Fruit fly (Drosophila melanogaster) whole organism, pupa: Measurements from ENCODE around the gene CG33272.

Source experiments
- CG10348 ChIP-seq: fragments of 200-800 bp; sonication (Bioruptor generic); IDR thresholded peaks from 2 replicates; pipeline ENCODE4 v1.3.6; 2022; ENCODE audit warnings: missing biosample characterization, missing genetic modification characterization
- CG12605 ChIP-seq: fragments of 200-800 bp; sonication (Bioruptor generic); IDR thresholded peaks from 2 replicates; pipeline ENCODE4 v1.3.6; 2022; ENCODE audit warnings: missing biosample characterization, missing genetic modification characterization
- CG13204 ChIP-seq: fragments of 200-800 bp; sonication (Bioruptor generic); optimal IDR thresholded peaks from 2 replicates; lab custom pipeline; 2018; ENCODE audit warnings: missing biosample characterization, mild to moderate bottlenecking, missing genetic modification characterization, moderate library complexity
- CG14655 ChIP-seq: fragments of 200-800 bp; sonication (Bioruptor generic); optimal IDR thresholded peaks from 3 replicates; lab custom pipeline; 2017; ENCODE audit warnings: mild to moderate bottlenecking, missing biosample characterization, missing genetic modification reagents, missing genetic modification characterization
- CG15710 ChIP-seq: fragments of 200-800 bp; sonication (Bioruptor generic); optimal IDR thresholded peaks from 2 replicates; lab custom pipeline; 2018; ENCODE audit warnings: missing biosample characterization, mild to moderate bottlenecking, missing genetic modification characterization, moderate library complexity
- CG17806 ChIP-seq: fragments of 200-800 bp; sonication (Bioruptor generic); optimal IDR thresholded peaks from 2 replicates; lab custom pipeline; 2018; ENCODE audit warnings: missing biosample characterization, mild to moderate bottlenecking, missing genetic modification characterization, moderate library complexity
- CG32121 ChIP-seq: fragments of 200-800 bp; sonication (Bioruptor generic); IDR thresholded peaks from 2 replicates; pipeline ENCODE4 v1.3.6; 2022; ENCODE audit warnings: missing biosample characterization, missing genetic modification characterization
- CG34367 ChIP-seq: fragments of 200-800 bp; sonication (Bioruptor generic); optimal IDR thresholded peaks from 2 replicates; lab custom pipeline; 2018; ENCODE audit warnings: missing biosample characterization, mild to moderate bottlenecking, missing genetic modification characterization
- CG4496 ChIP-seq: fragments of 200-800 bp; sonication (Bioruptor generic); IDR thresholded peaks from 3 replicates; pipeline ENCODE4 v1.3.6; 2022; ENCODE audit warnings: missing biosample characterization, missing genetic modification characterization
- CG8159 ChIP-seq: fragments of 200-800 bp; sonication (Bioruptor generic); optimal IDR thresholded peaks from 3 replicates; lab custom pipeline; 2018; ENCODE audit warnings: missing biosample characterization, mild to moderate bottlenecking, missing genetic modification characterization, moderate library complexity
- CG8301 ChIP-seq: fragments of 200-800 bp; sonication (Bioruptor generic); optimal IDR thresholded peaks from 2 replicates; lab custom pipeline; 2018; ENCODE audit warnings: missing biosample characterization, mild to moderate bottlenecking, missing genetic modification characterization
- CG9948 ChIP-seq: fragments of 200-800 bp; sonication (Bioruptor generic); optimal IDR thresholded peaks from 2 replicates; lab custom pipeline; 2018; ENCODE audit warnings: missing biosample characterization, mild to moderate bottlenecking, missing genetic modification characterization, moderate library complexity
- D1 ChIP-seq: fragments of 200-800 bp; sonication (Bioruptor generic); optimal IDR thresholded peaks from 2 replicates; lab custom pipeline; 2018; ENCODE audit warnings: missing biosample characterization, mild to moderate bottlenecking, missing genetic modification characterization, moderate library complexity
- EcR ChIP-seq: fragments of 200-800 bp; sonication (Bioruptor generic); optimal IDR thresholded peaks from 3 replicates; lab custom pipeline; 2019; ENCODE audit warnings: missing biosample characterization, missing genetic modification characterization, mild to moderate bottlenecking, moderate library complexity, missing genetic modification reagents
- Ets98B ChIP-seq: fragments of 200-800 bp; sonication (Bioruptor generic); IDR thresholded peaks from 2 replicates; pipeline ENCODE4 v1.3.6; 2022; ENCODE audit warnings: missing biosample characterization, missing genetic modification characterization
- Pif1A ChIP-seq: fragments of 200-800 bp; sonication (Bioruptor generic); optimal IDR thresholded peaks from 3 replicates; lab custom pipeline; 2016; ENCODE audit warnings: missing biosample characterization, missing genetic modification characterization
- Pif1B ChIP-seq: fragments of 200-800 bp; sonication (Bioruptor generic); optimal IDR thresholded peaks from 3 replicates; lab custom pipeline; 2016; ENCODE audit warnings: missing biosample characterization, missing genetic modification characterization
- Snoo ChIP-seq: fragments of 200-800 bp; sonication (Bioruptor generic); optimal IDR thresholded peaks from 3 replicates; lab custom pipeline; 2017; ENCODE audit warnings: missing biosample characterization, mild to moderate bottlenecking, missing genetic modification characterization, inconsistent platforms
- fd96Ca ChIP-seq: fragments of 200-800 bp; sonication (Bioruptor generic); IDR thresholded peaks from 3 replicates; pipeline ENCODE4 v1.3.6; 2022; ENCODE audit warnings: missing biosample characterization, missing genetic modification characterization
- gl ChIP-seq: fragments of 200-800 bp; sonication (Bioruptor generic); optimal IDR thresholded peaks from 2 replicates; lab custom pipeline; 2018; ENCODE audit warnings: missing biosample characterization, mild to moderate bottlenecking, missing genetic modification characterization
- rn ChIP-seq: fragments of 200-800 bp; sonication (Bioruptor generic); IDR thresholded peaks from 2 replicates; pipeline ENCODE4 v1.3.6; 2022; ENCODE audit warnings: missing biosample characterization, missing genetic modification characterization

The CG33272 gene

DNA sequence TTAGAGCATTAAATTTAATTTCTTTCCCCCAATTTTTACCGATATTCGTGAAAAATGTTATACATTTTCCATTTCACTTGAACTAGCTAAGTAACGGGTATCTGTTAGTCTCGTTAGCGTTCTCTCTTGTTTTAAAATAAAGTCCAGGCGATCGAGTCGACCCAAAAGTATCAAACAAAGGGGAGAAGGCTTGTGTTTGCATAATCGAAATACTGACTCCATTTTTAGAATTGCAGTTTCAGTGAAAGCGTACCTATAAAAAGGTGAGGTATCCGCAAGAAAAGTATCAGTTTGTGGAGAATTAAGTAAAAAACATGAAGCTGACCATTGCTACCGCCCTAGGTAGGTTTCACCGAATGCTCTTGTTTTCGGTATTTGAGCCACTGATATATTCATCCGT lies 1.5 kb upstream of the CG33272 start, which contains the start of gene Sgs3:
Gene Sgs3 (plus strand): TSS at position 301 of the 400 bp plus-strand sequence.
- TF ChIP-seq D1 (tag; lab: Kevin White, UChicago) (no peak), gl (tag; lab: Kevin White, UChicago) (no peak)

DNA sequence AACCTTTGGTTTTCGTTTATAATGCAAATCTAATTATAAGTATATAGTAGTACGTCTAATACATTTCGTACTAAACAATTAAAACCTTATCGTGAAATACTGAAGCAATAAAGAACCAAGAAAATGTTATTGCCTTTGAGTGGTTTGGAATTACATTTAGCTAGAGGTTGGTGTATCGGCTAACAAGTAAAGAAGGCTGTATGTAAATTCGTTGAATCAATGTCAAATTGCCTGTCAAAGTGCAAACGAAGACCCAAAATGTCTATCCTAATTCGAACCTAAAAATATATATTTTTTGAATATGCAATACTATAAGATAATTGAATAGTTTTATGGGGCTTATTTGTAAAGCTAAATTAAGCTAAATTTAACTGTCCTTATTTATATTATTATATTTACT lies 854 bp upstream of the CG33272 start:
- TF ChIP-seq CG10348 (GFP tag; lab: Robert Waterston, UW) (no peak), Ets98B (GFP tag; lab: Robert Waterston, UW) (no peak), EcR (GFP tag; lab: Kevin White, UChicago) (no peak), Pif1B (GFP tag; lab: Kevin White, UChicago) (no peak), Pif1A (no peak), D1 (tag; lab: Kevin White, UChicago) (peak; percentile 62), CG17806 (tag; lab: Kevin White, UChicago) (no peak), gl (tag; lab: Kevin White, UChicago) (no peak), CG15710 (tag; lab: Kevin White, UChicago) (no peak)

DNA sequence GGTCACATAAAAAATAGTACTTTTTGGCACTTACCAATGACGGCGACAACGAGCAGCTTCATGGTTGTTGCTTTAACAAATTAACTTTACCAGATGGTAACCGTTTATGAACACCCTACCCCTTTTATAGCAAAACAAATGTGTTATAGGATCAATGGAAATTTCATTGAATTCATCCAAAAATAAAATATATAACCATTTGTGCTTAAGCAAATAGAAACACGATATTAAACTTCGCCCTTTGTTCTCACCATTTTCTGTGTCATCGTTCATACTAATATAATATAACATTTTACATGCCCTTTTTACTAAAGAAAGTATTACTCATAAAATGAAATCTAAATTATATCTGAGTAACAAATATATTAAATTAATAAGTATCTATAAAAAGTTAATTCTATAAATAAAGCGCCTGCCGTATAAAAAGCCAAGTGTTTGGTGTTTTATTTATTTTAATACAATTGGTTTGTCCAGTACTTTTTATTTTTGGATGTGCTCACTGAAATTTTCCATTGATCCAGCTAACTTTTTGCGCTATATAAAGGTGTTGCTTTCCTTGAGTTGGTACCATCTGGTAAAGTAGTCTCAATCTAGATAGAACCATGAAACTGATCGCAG lies 986 bp downstream of the CG33272 start, which contains the start of the genes Sgs8 and Sgs7:
Gene Sgs8 (minus strand): TSS at position 101 of the 618 bp plus-strand sequence.
Gene Sgs7 (plus strand): TSS at position 568 of the 618 bp plus-strand sequence.
- no peak for TF ChIP-seq Pif1B (GFP tag; lab: Kevin White, UChicago)
- no peak for TF ChIP-seq CG9948 (tag; lab: Kevin White, UChicago)
- TF ChIP-seq gl (tag; lab: Kevin White, UChicago) = no peak

DNA sequence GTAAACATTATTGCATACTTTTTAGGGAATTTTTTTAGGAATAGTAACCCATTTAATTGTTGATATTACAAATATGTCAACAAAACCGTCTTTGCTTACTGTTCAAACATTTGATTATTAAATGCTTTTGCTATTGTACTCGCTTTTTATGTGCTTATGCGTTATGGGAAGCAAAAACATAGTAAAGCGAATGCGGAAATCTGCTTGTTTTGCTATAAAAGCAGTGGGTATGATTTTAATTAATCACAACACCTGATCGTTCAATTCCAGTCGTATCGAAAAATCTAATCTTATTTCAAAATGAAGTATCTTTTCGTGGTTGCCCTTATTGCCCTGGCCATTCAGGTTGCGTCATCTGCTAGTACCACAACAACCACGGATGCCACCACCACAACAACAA lies 2.1 kb downstream of the CG33272 start, which contains the start of gene CG33500:
Gene CG33500 (plus strand): TSS at position 301 of the 400 bp plus-strand sequence.
- no peak for TF ChIP-seq Snoo
- TF ChIP-seq Pif1A = no peak
- TF ChIP-seq Pif1B (GFP tag; lab: Kevin White, UChicago) = no peak
- TF ChIP-seq rn (GFP tag; lab: Robert Waterston, UW) = no peak
- TF ChIP-seq gl (tag; lab: Kevin White, UChicago) = no peak
- TF ChIP-seq CG13204 = no peak
- TF ChIP-seq CG32121 = no peak
- TF ChIP-seq EcR (GFP tag; lab: Kevin White, UChicago) = no peak
- no peak for TF ChIP-seq CG4496 (GFP tag; lab: Robert Waterston, UW)
- no peak for TF ChIP-seq CG15710 (tag; lab: Kevin White, UChicago)
- TF ChIP-seq, all 21 proteins: peak for 0

DNA sequence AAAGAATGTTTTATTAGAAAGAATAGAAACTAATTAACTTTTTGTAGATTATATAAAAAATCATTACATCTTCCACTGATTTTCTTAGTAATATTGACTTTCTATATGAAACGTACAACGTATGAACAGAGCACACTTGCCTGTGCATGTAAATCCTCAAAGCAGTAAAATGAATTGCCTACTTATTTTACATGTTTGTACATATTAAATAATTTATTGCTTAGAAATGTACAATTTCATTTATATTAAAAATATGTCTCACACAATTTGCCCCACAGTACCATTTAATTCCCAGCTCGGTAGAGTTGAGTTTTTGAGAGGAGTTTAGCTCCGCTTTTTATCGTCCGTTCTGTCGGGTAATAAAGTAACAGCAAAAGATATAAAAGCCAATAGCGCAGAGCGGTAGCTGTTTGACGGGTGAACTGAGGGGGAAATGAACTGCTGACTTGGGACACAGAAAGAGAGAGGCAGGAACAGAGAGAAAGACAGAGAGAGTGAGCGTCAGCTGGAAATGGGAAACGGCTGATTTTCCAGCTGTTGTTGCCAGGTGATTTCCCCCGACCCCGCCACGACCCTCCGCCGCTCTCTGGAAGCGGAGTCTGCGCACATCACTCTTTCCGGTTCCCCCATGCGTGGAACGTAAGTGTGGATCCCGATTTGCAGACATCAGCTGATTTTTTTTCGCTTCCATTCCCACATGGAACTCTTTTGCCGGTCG lies 17.1 kb downstream of the CG33272 start:
- TF ChIP-seq CG9948 (tag; lab: Kevin White, UChicago) (peak; percentile 26), CG12605 (GFP tag; lab: Robert Waterston, UW) (no peak; the same call in 1 of the 2 replicates), CG8301 (tag; lab: Kevin White, UChicago) (peak; percentile 31), CG32121 (no peak), D1 (tag; lab: Kevin White, UChicago) (no peak), Pif1A (peak; percentile 41), CG14655 (GFP tag; lab: Kevin White, UChicago) (peak; percentile 67), CG10348 (GFP tag; lab: Robert Waterston, UW) (no peak), CG17806 (tag; lab: Kevin White, UChicago) (peak; percentile 40), CG4496 (GFP tag; lab: Robert Waterston, UW) (no peak), CG34367 (tag; lab: Kevin White, UChicago) (no peak), CG8159 (peak; percentile 47), fd96Ca (GFP tag; lab: Robert Waterston, UW) (no peak), CG15710 (tag; lab: Kevin White, UChicago) (peak; percentile 22), rn (GFP tag; lab: Robert Waterston, UW) (no peak), CG13204 (peak; percentile 57), Ets98B (GFP tag; lab: Robert Waterston, UW) (peak; percentile 24; the same call in 1 of the 2 replicates), Pif1B (GFP tag; lab: Kevin White, UChicago) (peak; percentile 46), Snoo (no peak), gl (tag; lab: Kevin White, UChicago) (peak; percentile 7), EcR (GFP tag; lab: Kevin White, UChicago) (peak; percentile 90)
- TF ChIP-seq, all 21 proteins: peak for 12

DNA sequence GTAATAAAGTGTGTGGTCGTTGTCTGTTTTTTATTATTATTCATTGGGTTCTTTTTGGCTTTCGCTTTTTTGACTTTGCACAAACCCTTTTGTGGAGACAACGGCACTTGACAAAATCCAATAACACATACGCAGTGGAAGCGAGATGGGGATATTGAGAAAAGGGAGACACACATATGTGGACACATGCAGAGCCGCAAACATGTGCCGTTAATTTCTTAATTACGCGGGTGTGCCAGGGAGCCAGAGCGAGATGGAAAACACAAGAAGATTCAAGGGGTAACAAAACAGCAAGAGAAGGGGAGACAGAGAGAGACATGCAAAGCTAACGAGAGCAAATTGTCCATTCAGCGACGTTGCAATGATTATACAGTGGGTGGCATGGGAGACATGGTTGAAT lies 17.9 kb downstream of the CG33272 start:
- TF ChIP-seq Pif1A (no peak), CG10348 (GFP tag; lab: Robert Waterston, UW) (no peak), Ets98B (GFP tag; lab: Robert Waterston, UW) (no peak), CG13204 (peak; percentile 29), CG17806 (tag; lab: Kevin White, UChicago) (no peak), Snoo (no peak), Pif1B (GFP tag; lab: Kevin White, UChicago) (no peak), gl (tag; lab: Kevin White, UChicago) (no peak), CG34367 (tag; lab: Kevin White, UChicago) (no peak), rn (GFP tag; lab: Robert Waterston, UW) (no peak), CG32121 (peak; percentile 54), EcR (GFP tag; lab: Kevin White, UChicago) (no peak), CG14655 (GFP tag; lab: Kevin White, UChicago) (no peak), CG15710 (tag; lab: Kevin White, UChicago) (no peak)
